Fruit fly (Drosophila melanogaster) whole organism, embryonic: ENCODE results near the gene MCTS1.
A peak's percentile ranks its signal among the peaks of the same experiment; 100 is the strongest.

Experiments used
- Antp ChIP-seq: fragments of 200-800 bp; sonication (Bioruptor generic); optimal IDR thresholded peaks from 3 replicates; lab custom pipeline; 2016; ENCODE audit warnings: missing biosample characterization, missing genetic modification characterization
- B-H2 ChIP-seq: fragments of 200-800 bp; sonication (Bioruptor generic); optimal IDR thresholded peaks from 2 replicates; lab custom pipeline; 2018; ENCODE audit warnings: missing biosample characterization, mild to moderate bottlenecking, missing genetic modification characterization
- CG1024 ChIP-seq: fragments of 200-800 bp; sonication (Bioruptor generic); IDR thresholded peaks from 2 replicates; pipeline ENCODE4 v1.3.6; 2022; ENCODE audit warnings: missing biosample characterization, missing genetic modification characterization
- CG12155 ChIP-seq: fragments of 200-800 bp; sonication (Bioruptor generic); optimal IDR thresholded peaks from 3 replicates; lab custom pipeline; 2016; ENCODE audit warnings: missing biosample characterization, missing genetic modification characterization
- CG14050 ChIP-seq: fragments of 200-800 bp; sonication (Bioruptor generic); IDR thresholded peaks from 3 replicates; pipeline ENCODE4 v1.3.6; 2022; ENCODE audit warnings: missing biosample characterization, missing genetic modification characterization
- CG15696 ChIP-seq: fragments of 200-800 bp; sonication (Bioruptor generic); optimal IDR thresholded peaks from 2 replicates; lab custom pipeline; 2019; ENCODE audit warnings: missing biosample characterization, mild to moderate bottlenecking, missing genetic modification characterization, moderate library complexity
- CG17186 ChIP-seq: fragments of 200-800 bp; sonication (Bioruptor generic); optimal IDR thresholded peaks from 3 replicates; lab custom pipeline; 2017; ENCODE audit warnings: missing biosample characterization, missing genetic modification reagents, missing genetic modification characterization
- CG17612 ChIP-seq: fragments of 200-800 bp; sonication (Bioruptor generic); IDR thresholded peaks from 2 replicates; pipeline ENCODE4 v1.3.6; 2022; ENCODE audit warnings: missing biosample characterization, missing genetic modification characterization
- CG17829 ChIP-seq: fragments of 200-800 bp; optimal IDR thresholded peaks from 2 replicates; lab custom pipeline; 2019; ENCODE audit warnings: missing biosample characterization, mild to moderate bottlenecking, missing genetic modification characterization, moderate library complexity
- CG18262 ChIP-seq: fragments of 200-800 bp; optimal IDR thresholded peaks from 3 replicates; lab custom pipeline; 2019; ENCODE audit warnings: missing biosample characterization, mild to moderate bottlenecking, missing genetic modification characterization, moderate library complexity
- CG2116 ChIP-seq: fragments of 200-800 bp; sonication (Bioruptor generic); optimal IDR thresholded peaks from 3 replicates; lab custom pipeline; 2018; ENCODE audit warnings: missing biosample characterization, mild to moderate bottlenecking, missing genetic modification characterization
- CG2120 ChIP-seq: fragments of 200-800 bp; sonication (Bioruptor generic); optimal IDR thresholded peaks from 3 replicates; lab custom pipeline; 2016; ENCODE audit warnings: missing biosample characterization, missing genetic modification characterization
- CG2129 ChIP-seq: fragments of 200-800 bp; sonication (Bioruptor generic); IDR thresholded peaks from 2 replicates; pipeline ENCODE4 v1.3.6; 2022; ENCODE audit warnings: missing biosample characterization, missing genetic modification characterization; ENCODE audit not compliant: partially characterized antibody
- CG2875 ChIP-seq: fragments of 200-800 bp; sonication (Bioruptor generic); optimal IDR thresholded peaks from 2 replicates; lab custom pipeline; 2017; ENCODE audit warnings: missing biosample characterization, mild to moderate bottlenecking, missing genetic modification characterization, missing genetic modification reagents
- CG3995 ChIP-seq: fragments of 200-800 bp; sonication (Bioruptor generic); optimal IDR thresholded peaks from 3 replicates; lab custom pipeline; 2016; ENCODE audit warnings: missing biosample characterization, missing genetic modification characterization
- CG4360 ChIP-seq: fragments of 200-800 bp; sonication (Bioruptor generic); IDR thresholded peaks from 2 replicates; pipeline ENCODE4 v1.3.6; 2022; ENCODE audit warnings: missing biosample characterization, missing genetic modification characterization
- CG7372 ChIP-seq: fragments of 200-800 bp; sonication (Bioruptor generic); IDR thresholded peaks from 2 replicates; pipeline ENCODE4 v1.3.6; 2022; ENCODE audit warnings: missing biosample characterization, missing genetic modification characterization
- CG8359 ChIP-seq: fragments of 200-800 bp; sonication (Bioruptor generic); optimal IDR thresholded peaks from 2 replicates; lab custom pipeline; 2017; ENCODE audit warnings: missing biosample characterization, mild to moderate bottlenecking, missing genetic modification characterization, borderline replicate concordance
- D ChIP-seq, 2 experiments: fragments of 200-800 bp in 1 of 2; fragments of >200 bp in 1 of 2; sonication (Bioruptor generic) in 1 of 2; optimal IDR thresholded peaks; 2 replicates in 1 of 2; 3 replicates in 1 of 2; lab custom pipeline; 2017; ENCODE audit warnings: mild to moderate bottlenecking in 1 of 2, missing biosample characterization in 1 of 2, missing genetic modification characterization in 1 of 2, missing genetic modification reagents in 1 of 2
- Dip2 ChIP-seq: fragments of 200-800 bp; sonication (Bioruptor generic); IDR thresholded peaks from 2 replicates; pipeline ENCODE4 v1.3.6; 2022; ENCODE audit warnings: missing biosample characterization, missing genetic modification characterization
- Dref ChIP-seq: fragments of 200-800 bp; sonication (Bioruptor generic); IDR thresholded peaks from 2 replicates; pipeline ENCODE4 v1.3.6; 2022; ENCODE audit warnings: missing biosample characterization, missing genetic modification characterization
- Ets65A ChIP-seq: fragments of 200-800 bp; sonication (Bioruptor generic); peaks from one replicate; lab custom pipeline; 2016; ENCODE audit warnings: missing biosample characterization, missing genetic modification characterization
- HLH54F ChIP-seq: fragments of 200-800 bp; sonication (Bioruptor generic); optimal IDR thresholded peaks from 3 replicates; lab custom pipeline; 2016; ENCODE audit warnings: missing biosample characterization, missing genetic modification characterization
- HLHmδ ChIP-seq: fragments of 200-800 bp; sonication (Bioruptor generic); optimal IDR thresholded peaks from 2 replicates; lab custom pipeline; 2018; ENCODE audit warnings: missing biosample characterization, mild to moderate bottlenecking, missing genetic modification characterization, moderate library complexity
- MTF-1 ChIP-seq: fragments of 200-800 bp; sonication (Bioruptor generic); optimal IDR thresholded peaks from 2 replicates; lab custom pipeline; 2018; ENCODE audit warnings: missing biosample characterization, mild to moderate bottlenecking, missing genetic modification characterization, borderline replicate concordance
- Meics ChIP-seq: fragments of 200-800 bp; sonication (Bioruptor generic); optimal IDR thresholded peaks from 2 replicates; lab custom pipeline; 2017; ENCODE audit warnings: missing biosample characterization, mild to moderate bottlenecking, missing genetic modification characterization
- NC2β ChIP-seq: fragments of 200-800 bp; sonication (Bioruptor generic); optimal IDR thresholded peaks from 2 replicates; lab custom pipeline; 2016; ENCODE audit warnings: missing biosample characterization, missing genetic modification characterization
- Rfx ChIP-seq: fragments of 200-800 bp; sonication (Bioruptor generic); IDR thresholded peaks from 2 replicates; pipeline ENCODE4 v1.3.6; 2022; ENCODE audit warnings: missing biosample characterization, missing genetic modification characterization
- Sox100B ChIP-seq: fragments of 200-800 bp; sonication (Bioruptor generic); optimal IDR thresholded peaks from 3 replicates; lab custom pipeline; 2018; ENCODE audit warnings: missing biosample characterization, mild to moderate bottlenecking, missing genetic modification characterization
- Sry-β ChIP-seq: fragments of 200-800 bp; sonication (Bioruptor generic); optimal IDR thresholded peaks from 2 replicates; lab custom pipeline; 2018; ENCODE audit warnings: missing biosample characterization, mild to moderate bottlenecking, missing genetic modification characterization, moderate library complexity
- Ssrp ChIP-seq: fragments of 200-800 bp; sonication (Bioruptor generic); optimal IDR thresholded peaks from 2 replicates; lab custom pipeline; 2018; ENCODE audit warnings: missing biosample characterization, mild to moderate bottlenecking, missing genetic modification characterization, moderate library complexity
- Taf1 ChIP-seq: fragments of 200-800 bp; sonication (Bioruptor generic); IDR thresholded peaks from 2 replicates; pipeline ENCODE4 v1.3.6; 2022; ENCODE audit warnings: missing biosample characterization, missing genetic modification characterization
- ap ChIP-seq: fragments of 200-800 bp; sonication (Bioruptor generic); IDR thresholded peaks from 2 replicates; pipeline ENCODE4 v1.3.6; 2022; ENCODE audit warnings: missing biosample characterization, missing genetic modification characterization
- bbx ChIP-seq: fragments of 200-800 bp; sonication (Bioruptor generic); IDR thresholded peaks from 2 replicates; pipeline ENCODE4 v1.3.6; 2022; ENCODE audit warnings: missing biosample characterization, missing genetic modification characterization; ENCODE audit not compliant: partially characterized antibody
- cad ChIP-seq: fragments of >200 bp; optimal IDR thresholded peaks from 2 replicates; lab custom pipeline; 2017; ENCODE audit warnings: missing biosample characterization, missing genetic modification characterization
- chm ChIP-seq: fragments of 200-800 bp; sonication (Bioruptor generic); IDR thresholded peaks from 2 replicates; pipeline ENCODE4 v1.3.6; 2022; ENCODE audit warnings: missing biosample characterization, missing genetic modification characterization
- corto ChIP-seq: fragments of 200-800 bp; sonication (Bioruptor generic); optimal IDR thresholded peaks from 2 replicates; lab custom pipeline; 2016; ENCODE audit warnings: missing biosample characterization, mild to moderate bottlenecking, missing genetic modification characterization, moderate library complexity
- en ChIP-seq: fragments of 200-800 bp; sonication (Bioruptor generic); optimal IDR thresholded peaks from 2 replicates; lab custom pipeline; 2016; ENCODE audit warnings: missing biosample characterization, missing genetic modification characterization
- her ChIP-seq: fragments of 200-800 bp; sonication (Bioruptor generic); optimal IDR thresholded peaks from 2 replicates; lab custom pipeline; 2016; ENCODE audit warnings: missing biosample characterization, missing genetic modification characterization
- mam ChIP-seq: fragments of 200-800 bp; sonication (Bioruptor generic); optimal IDR thresholded peaks from 3 replicates; lab custom pipeline; 2016; ENCODE audit warnings: missing biosample characterization, missing genetic modification characterization
- oc ChIP-seq: fragments of 200-800 bp; sonication (Bioruptor generic); optimal IDR thresholded peaks from 2 replicates; lab custom pipeline; 2018; ENCODE audit warnings: missing biosample characterization, mild to moderate bottlenecking, missing genetic modification characterization, moderate library complexity
- p53 ChIP-seq: fragments of 200-800 bp; sonication (Bioruptor generic); optimal IDR thresholded peaks from 2 replicates; lab custom pipeline; 2016; ENCODE audit warnings: missing biosample characterization, missing genetic modification characterization
- peb ChIP-seq: fragments of 200-800 bp; sonication (Bioruptor generic); IDR thresholded peaks from 2 replicates; pipeline ENCODE4 v1.3.6; 2022; ENCODE audit warnings: missing biosample characterization, missing genetic modification characterization
- phol ChIP-seq: fragments of 200-800 bp; sonication (Bioruptor generic); optimal IDR thresholded peaks from 3 replicates; lab custom pipeline; 2018; ENCODE audit warnings: missing biosample characterization, mild to moderate bottlenecking, missing genetic modification characterization, moderate library complexity
- prd ChIP-seq, 3 experiments: fragments of >200 bp in 2 of 3; fragments of 200-800 bp in 1 of 3; sonication (Bioruptor generic) in 1 of 3; optimal IDR thresholded peaks in 2 of 3; IDR thresholded peaks in 1 of 3; 2 replicates in 2 of 3; 3 replicates in 1 of 3; pipeline versions ENCODE4 v1.3.6 to Lab custom; 2017 to 2022; ENCODE audit warnings: missing biosample characterization in 1 of 3, missing genetic modification characterization in 1 of 3
- sens-2 ChIP-seq: fragments of 200-800 bp; sonication (Bioruptor generic); IDR thresholded peaks from 2 replicates; pipeline ENCODE4 v1.3.6; 2022; ENCODE audit warnings: missing biosample characterization, missing genetic modification characterization
- shn ChIP-seq: fragments of 200-800 bp; sonication (Bioruptor generic); optimal IDR thresholded peaks from 3 replicates; lab custom pipeline; 2016; ENCODE audit warnings: missing biosample characterization, missing genetic modification characterization
- sqz ChIP-seq: fragments of 200-800 bp; sonication (Bioruptor generic); optimal IDR thresholded peaks from 3 replicates; lab custom pipeline; 2018; ENCODE audit warnings: missing biosample characterization, mild to moderate bottlenecking, missing genetic modification characterization
- tap ChIP-seq: fragments of 200-800 bp; optimal IDR thresholded peaks from 3 replicates; lab custom pipeline; 2019; ENCODE audit warnings: missing biosample characterization, mild to moderate bottlenecking, missing genetic modification characterization, moderate library complexity
- ttk ChIP-seq: fragments of 200-800 bp; sonication (Bioruptor generic); IDR thresholded peaks from 2 replicates; pipeline ENCODE4 v2.1.2; 2022; ENCODE audit warnings: missing biosample characterization, missing genetic modification characterization

The MCTS1 gene

DNA sequence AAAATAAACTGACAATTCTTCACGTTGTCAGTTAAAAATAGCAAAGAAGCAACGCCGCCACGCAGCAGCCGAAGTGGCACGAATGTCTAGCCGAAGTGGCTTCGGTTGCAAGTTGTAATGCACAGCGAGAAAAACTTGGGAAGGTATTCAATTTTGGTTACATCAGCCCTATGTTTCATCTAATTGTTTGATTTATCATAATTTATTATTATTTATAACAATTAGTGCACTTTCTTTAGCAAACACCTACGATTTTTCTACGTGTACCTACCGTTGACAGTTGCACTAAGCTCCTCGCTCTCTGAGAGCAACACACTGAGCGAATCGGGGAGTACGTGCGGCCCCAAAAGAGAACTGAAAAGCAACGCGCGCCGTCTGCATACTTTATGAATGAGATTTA is 37.2 kb downstream of the MCTS1 start, which contains the start of gene Tsp5D (continued):
- TF ChIP-seq HLHmδ (no peak), peb (peak; percentile 87), Sox100B (GFP tag; lab: Kevin White, UChicago) (peak; percentile 92), sqz (GFP tag; lab: Kevin White, UChicago) (peak; percentile 88), ap (GFP tag; lab: Robert Waterston, UW) (peak; percentile 94), shn (GFP tag; lab: Kevin White, UChicago) (no peak), ttk (peak; percentile 97), CG17186 (GFP tag; lab: Kevin White, UChicago) (peak; percentile 70), Ssrp (peak; percentile 91), CG2116 (GFP tag; lab: Kevin White, UChicago) (peak; percentile 43), CG15696 (peak; percentile 55), CG8359 (GFP tag; lab: Kevin White, UChicago) (peak; percentile 78), prd (optimal IDR thresholded peaks at IDR 0.05; lab: Kevin White, UChicago) (no peak), prd (GFP tag; IDR thresholded peaks at IDR 0.05; lab: Robert Waterston, UW) (peak; percentile 95), CG12155 (GFP tag; lab: Kevin White, UChicago) (peak; percentile 69), CG2129 (no peak), CG17829 (peak; percentile 93), Sry-β (GFP tag; lab: Kevin White, UChicago) (peak; percentile 54), CG18262 (tag; lab: Kevin White, UChicago) (peak; percentile 91), B-H2 (GFP tag; lab: Kevin White, UChicago) (no peak), cad (GFP tag; lab: Kevin White, UChicago) (no peak), CG2875 (GFP tag; lab: Kevin White, UChicago) (peak; percentile 91), bbx (GFP tag; lab: Robert Waterston, UW) (no peak), CG3995 (no peak), NC2β (GFP tag; lab: Kevin White, UChicago) (no peak), Rfx (GFP tag; lab: Robert Waterston, UW) (peak; percentile 93), Ets65A (GFP tag; lab: Kevin White, UChicago) (peak; percentile 94), tap (tag; lab: Kevin White, UChicago) (peak; percentile 95), en (GFP tag; lab: Kevin White, UChicago) (no peak), chm (GFP tag; lab: Robert Waterston, UW) (peak; percentile 93; the same call in 1 of the 2 replicates), CG7372 (peak; percentile 81), oc (tag; lab: Kevin White, UChicago) (peak; percentile 95), HLH54F (GFP tag; lab: Kevin White, UChicago) (peak; percentile 38), phol (peak; percentile 94), D (optimal IDR thresholded peaks at IDR 0.05; lab: Kevin White, UChicago) (no peak), D (GFP tag; optimal IDR thresholded peaks at IDR 0.05; lab: Kevin White, UChicago) (peak; percentile 96), CG4360 (GFP tag; lab: Robert Waterston, UW) (peak; percentile 69), her (GFP tag; lab: Kevin White, UChicago) (no peak), Taf1 (GFP tag; lab: Robert Waterston, UW) (peak; percentile 36; the same call in 1 of the 2 replicates), CG1024 (GFP tag; lab: Robert Waterston, UW) (peak; percentile 94), Antp (GFP tag; lab: Kevin White, UChicago) (peak; percentile 36), CG2120 (GFP tag; lab: Kevin White, UChicago) (peak; percentile 24), p53 (GFP tag; lab: Kevin White, UChicago) (no peak), mam (GFP tag; lab: Kevin White, UChicago) (peak; percentile 7), sens-2 (GFP tag; lab: Robert Waterston, UW) (peak; percentile 91), CG14050 (GFP tag; lab: Robert Waterston, UW) (peak; percentile 92), MTF-1 (GFP tag; lab: Kevin White, UChicago) (peak; percentile 88), Dref (GFP tag; lab: Robert Waterston, UW) (no peak), Meics (peak; percentile 83), corto (GFP tag; lab: Kevin White, UChicago) (no peak), Dip2 (GFP tag; lab: Robert Waterston, UW) (no peak), CG17612 (GFP tag; lab: Robert Waterston, UW) (peak; percentile 77)
